Worm (Caenorhabditis elegans) whole organism, mixed stage, embryonic: ENCODE data around the gene T18D3.6.

Source experiments
- M03D4.4 ChIP-seq: sonication (generic microtip); optimal IDR thresholded peaks from 2 replicates; lab custom pipeline; 2017; ENCODE audit warnings: mild to moderate bottlenecking, missing genetic modification characterization, missing compliant biosample characterization
- blmp-1 ChIP-seq: fragments of 150-350 bp; optimal IDR thresholded peaks from 2 replicates; lab custom pipeline; 2014; ENCODE audit warnings: missing biosample characterization, missing genetic modification characterization
- ceh-39 ChIP-seq: fragments of 150-350 bp; optimal IDR thresholded peaks from 2 replicates; lab custom pipeline; 2014; ENCODE audit warnings: missing biosample characterization, missing genetic modification characterization
- ceh-43 ChIP-seq: fragments of 200-800 bp; sonication (Bioruptor generic); optimal IDR thresholded peaks from 2 replicates; lab custom pipeline; 2018; ENCODE audit warnings: mild to moderate bottlenecking, missing genetic modification characterization, moderate library complexity, missing compliant biosample characterization
- ceh-83 ChIP-seq: fragments of 200-800 bp; sonication (Bioruptor generic); optimal IDR thresholded peaks from 2 replicates; lab custom pipeline; 2018; ENCODE audit warnings: mild to moderate bottlenecking, missing genetic modification characterization, missing compliant biosample characterization
- ces-1 ChIP-seq: fragments of 150-350 bp; optimal IDR thresholded peaks from 2 replicates; lab custom pipeline; 2014; ENCODE audit warnings: missing biosample characterization, missing genetic modification reagents, missing genetic modification characterization
- drap-1 ChIP-seq: fragments of 200-800 bp; sonication (Bioruptor generic); optimal IDR thresholded peaks from 3 replicates; lab custom pipeline; 2018; ENCODE audit warnings: mild to moderate bottlenecking, missing genetic modification characterization, missing compliant biosample characterization
- elt-1 ChIP-seq: sonication (generic microtip); optimal IDR thresholded peaks from 2 replicates; lab custom pipeline; 2017; ENCODE audit warnings: missing genetic modification characterization, mild to moderate bottlenecking, missing compliant biosample characterization, antibody characterized with exemption, moderate library complexity, borderline replicate concordance; ENCODE audit not compliant: insufficient read depth
- elt-3 ChIP-seq: fragments of 150-350 bp; optimal IDR thresholded peaks from 2 replicates; lab custom pipeline; 2014; ENCODE audit warnings: missing biosample characterization, missing genetic modification characterization
- flh-1 ChIP-seq: fragments of 200-800 bp; sonication (Bioruptor generic); optimal IDR thresholded peaks from 2 replicates; lab custom pipeline; 2018; ENCODE audit warnings: mild to moderate bottlenecking, missing genetic modification characterization, moderate library complexity, missing compliant biosample characterization
- ham-2 ChIP-seq: fragments of 200-800 bp; sonication (Bioruptor generic); optimal IDR thresholded peaks from 2 replicates; lab custom pipeline; 2018; ENCODE audit warnings: mild to moderate bottlenecking, missing genetic modification characterization, missing compliant biosample characterization
- hlh-1 ChIP-seq: fragments of 150-350 bp; optimal IDR thresholded peaks from 2 replicates; lab custom pipeline; 2014; ENCODE audit warnings: missing biosample characterization, missing genetic modification reagents, missing genetic modification characterization
- lin-13 ChIP-seq: fragments of 150-350 bp; optimal IDR thresholded peaks from 2 replicates; lab custom pipeline; 2014; ENCODE audit warnings: missing biosample characterization, missing genetic modification characterization
- lin-32 ChIP-seq: fragments of 200-800 bp; sonication (Bioruptor generic); optimal IDR thresholded peaks from 2 replicates; lab custom pipeline; 2018; ENCODE audit warnings: mild to moderate bottlenecking, missing genetic modification characterization, missing compliant biosample characterization
- mab-5 ChIP-seq: fragments of 150-350 bp; optimal IDR thresholded peaks from 2 replicates; lab custom pipeline; 2014; ENCODE audit warnings: missing biosample characterization, missing genetic modification characterization
- mep-1 ChIP-seq: fragments of 150-350 bp; optimal IDR thresholded peaks from 2 replicates; lab custom pipeline; 2017; ENCODE audit warnings: missing biosample characterization, missing genetic modification reagents, missing genetic modification characterization, inconsistent platforms
- mls-2 ChIP-seq: sonication (generic microtip); optimal IDR thresholded peaks from 2 replicates; lab custom pipeline; 2016; ENCODE audit warnings: mild to moderate bottlenecking, missing genetic modification characterization, moderate library complexity, missing compliant biosample characterization
- nhr-12 ChIP-seq: fragments of 150-350 bp; optimal IDR thresholded peaks from 2 replicates; lab custom pipeline; 2014; ENCODE audit warnings: missing biosample characterization, missing genetic modification characterization
- nhr-2 ChIP-seq: fragments of 150-350 bp; optimal IDR thresholded peaks from 2 replicates; lab custom pipeline; 2014; ENCODE audit warnings: missing biosample characterization, missing genetic modification characterization
- nhr-237 ChIP-seq: fragments of 150-350 bp; optimal IDR thresholded peaks from 2 replicates; lab custom pipeline; 2014; ENCODE audit warnings: missing biosample characterization, missing genetic modification characterization
- nhr-76 ChIP-seq: sonication (generic microtip); optimal IDR thresholded peaks from 2 replicates; lab custom pipeline; 2017; ENCODE audit warnings: missing biosample characterization, missing genetic modification characterization
- pha-4 ChIP-seq: fragments of 150-350 bp; optimal IDR thresholded peaks from 2 replicates; lab custom pipeline; 2018; ENCODE audit warnings: missing biosample characterization, missing genetic modification reagents, missing genetic modification characterization
- sem-2 ChIP-seq: fragments of 200-800 bp; sonication (Bioruptor generic); optimal IDR thresholded peaks from 2 replicates; lab custom pipeline; 2018; ENCODE audit warnings: mild to moderate bottlenecking, missing genetic modification characterization, missing compliant biosample characterization
- snpc-4 ChIP-seq: fragments of 150-350 bp; optimal IDR thresholded peaks from 2 replicates; lab custom pipeline; 2014; ENCODE audit warnings: missing biosample characterization, missing genetic modification characterization
- unc-62 ChIP-seq: fragments of 150-350 bp; optimal IDR thresholded peaks from 2 replicates; lab custom pipeline; 2014; ENCODE audit warnings: missing biosample characterization, missing genetic modification reagents, missing genetic modification characterization
- zip-8 ChIP-seq: fragments of 150-350 bp; optimal IDR thresholded peaks from 2 replicates; lab custom pipeline; 2014; ENCODE audit warnings: missing biosample characterization, missing genetic modification characterization
- ztf-11 ChIP-seq: fragments of 150-350 bp; optimal IDR thresholded peaks from 2 replicates; lab custom pipeline; 2014; ENCODE audit warnings: missing biosample characterization, missing genetic modification characterization

Gene T18D3.6

ce11 chrX:12413941-12414340 lies 35.8 kb upstream of the T18D3.6 start, which contains the start of gene lin-2:
TSS of gene lin-2 (minus strand) at chrX:12414041.
- TF ChIP-seq nhr-12 (tag; lab: Kevin White, UChicago): no peak
- no peak for TF ChIP-seq nhr-237 (tag; lab: Kevin White, UChicago)
- TF ChIP-seq lin-13: no peak
- TF ChIP-seq elt-1 (tag; lab: Kevin White, UChicago): no peak
- TF ChIP-seq ceh-83: no peak
- TF ChIP-seq pha-4: no peak
- TF ChIP-seq ces-1 (GFP tag; lab: Kevin White, UChicago): no peak
- TF ChIP-seq zip-8: no peak
- TF ChIP-seq ceh-39 (tag; lab: Kevin White, UChicago): no peak
- no peak for TF ChIP-seq flh-1 (GFP tag; lab: Kevin White, UChicago)
- no peak for TF ChIP-seq ceh-43 (GFP tag; lab: Kevin White, UChicago)
- TF ChIP-seq M03D4.4: no peak
- no peak for TF ChIP-seq drap-1 (GFP tag; lab: Kevin White, UChicago)
- TF ChIP-seq unc-62 (GFP tag; lab: Kevin White, UChicago): no peak
- TF ChIP-seq blmp-1 (tag; lab: Kevin White, UChicago): no peak
- TF ChIP-seq ham-2: no peak
- no peak for TF ChIP-seq nhr-76 (tag; lab: Kevin White, UChicago)
- TF ChIP-seq, all 35 proteins: peak for 0

ce11 chrX:12415832-12416231 lies 33.9 kb upstream of the T18D3.6 start:
- peak; percentile 94 for TF ChIP-seq hlh-1 (tag; lab: Kevin White, UChicago)
- TF ChIP-seq elt-3 (tag; lab: Kevin White, UChicago): no peak
- no peak for TF ChIP-seq nhr-2
- TF ChIP-seq, all 35 proteins: peak for 1

- no peak for TF ChIP-seq ztf-11 (tag; lab: Kevin White, UChicago)
- TF ChIP-seq mls-2 (tag; lab: Kevin White, UChicago): no peak
- TF ChIP-seq ceh-43 (GFP tag; lab: Kevin White, UChicago): no peak
- TF ChIP-seq nhr-76 (tag; lab: Kevin White, UChicago): no peak
- no peak for TF ChIP-seq hlh-1 (tag; lab: Kevin White, UChicago)
- TF ChIP-seq ceh-83: no peak
- no peak for TF ChIP-seq sem-2 (GFP tag; lab: Kevin White, UChicago)
These were observed 27.1 kb upstream of the T18D3.6 start for ce11 chrX:12422580-12422979.

ce11 chrX:12425427-12425826 lies 24.3 kb upstream of the T18D3.6 start, which contains the start of gene T24D3.2:
TSS of gene T24D3.2 (plus strand) at chrX:12425730.
- TF ChIP-seq blmp-1 (tag; lab: Kevin White, UChicago): no peak
- TF ChIP-seq unc-62 (GFP tag; lab: Kevin White, UChicago): peak; percentile 1
- TF ChIP-seq snpc-4 (tag; lab: Kevin White, UChicago): no peak

- TF ChIP-seq hlh-1 (tag; lab: Kevin White, UChicago): no peak
- TF ChIP-seq mep-1 (tag; lab: Kevin White, UChicago): no peak
- no peak for TF ChIP-seq pha-4
These were observed 19.4 kb upstream of the T18D3.6 start, which contains the start of gene med-1 for ce11 chrX:12430309-12430708. TSS of gene med-1 (plus strand) at chrX:12430609.

ce11 chrX:12434086-12434485 lies 15.6 kb upstream of the T18D3.6 start, which contains the start of gene tsct-1:
TSS of gene tsct-1 (plus strand) at chrX:12434097.
- TF ChIP-seq blmp-1 (tag; lab: Kevin White, UChicago) (no peak), mab-5 (tag; lab: Kevin White, UChicago) (no peak), nhr-2 (no peak), lin-32 (GFP tag; lab: Kevin White, UChicago) (no peak), unc-62 (GFP tag; lab: Kevin White, UChicago) (no peak), drap-1 (GFP tag; lab: Kevin White, UChicago) (no peak), ceh-43 (GFP tag; lab: Kevin White, UChicago) (no peak), elt-3 (tag; lab: Kevin White, UChicago) (no peak)

ce11 chrX:12435246-12435645 lies 14.4 kb upstream of the T18D3.6 start:
- no peak for TF ChIP-seq ces-1 (GFP tag; lab: Kevin White, UChicago)
- TF ChIP-seq ham-2: no peak
- no peak for TF ChIP-seq ceh-83
- TF ChIP-seq flh-1 (GFP tag; lab: Kevin White, UChicago): no peak
